Fruit fly (Drosophila melanogaster): ENCODE measurements around the gene CG43658.

- TF ChIP-seq CG8301 (tag; optimal IDR thresholded peaks at IDR 0.05) = no peak
- peak; percentile 29 for TF ChIP-seq CG14655 (GFP tag; optimal IDR thresholded peaks at IDR 0.05)
- TF ChIP-seq CG8159 (tag; optimal IDR thresholded peaks at IDR 0.05) = peak; percentile 44
- no peak for TF ChIP-seq CG32121 (GFP tag; IDR thresholded peaks at IDR 0.05)
- TF ChIP-seq CG17806 (tag; optimal IDR thresholded peaks at IDR 0.05) = peak; percentile 28
- TF ChIP-seq CG15710 (tag; optimal IDR thresholded peaks at IDR 0.05) = peak; percentile 42
- no peak for TF ChIP-seq CG4496 (GFP tag; IDR thresholded peaks at IDR 0.05)
- TF ChIP-seq Snoo (tag; optimal IDR thresholded peaks at IDR 0.05) = no peak
- TF ChIP-seq EcR (GFP tag; optimal IDR thresholded peaks at IDR 0.05) = no peak
Observed at dm6 chrX:17550307-17550706, 10.7 kb downstream of the CG43658 start.
